Worm (Caenorhabditis elegans): Measurements from ENCODE around the gene F53F4.11.

DNA sequence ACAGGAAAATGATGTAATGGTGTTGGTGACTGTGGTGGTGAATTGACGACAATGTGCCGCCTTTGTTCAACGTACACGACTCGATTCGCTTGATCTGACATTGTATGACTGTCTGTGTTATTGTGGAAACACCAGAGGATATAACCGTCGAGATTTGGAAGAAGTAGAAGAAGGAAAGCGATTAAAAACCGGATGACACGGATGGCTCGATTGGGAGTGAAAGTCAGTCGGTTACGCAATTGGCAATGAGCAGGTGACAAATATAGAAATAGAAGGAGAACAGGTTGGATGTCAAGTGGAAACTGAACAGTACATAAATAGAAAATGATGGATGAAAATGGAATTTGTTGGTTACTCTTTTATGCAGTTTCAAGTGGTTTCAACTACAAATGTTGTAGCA, 23.4 kb downstream of the F53F4.11 start, which contains the start of gene rdy-2:
- TF ChIP-seq dao-5 (tag; optimal IDR thresholded peaks at IDR 0.05): no peak
- no peak for TF ChIP-seq W03F9.2 (tag; optimal IDR thresholded peaks at IDR 0.05)

Data from whole organism, L4/young adult.